Fruit fly (Drosophila melanogaster): ENCODE data around the gene CG14424.
A peak's percentile ranks its signal among the peaks of the same experiment; 100 is the strongest.

The CG14424 gene

dm6 chrX:2963790-2964335 lies 36.8 kb upstream of the CG14424 start:
- TF ChIP-seq Hr39 (GFP tag; optimal IDR thresholded peaks at IDR 0.05) (no peak), CG31627 (GFP tag; optimal IDR thresholded peaks at IDR 0.05) (no peak), CG8119 (GFP tag; IDR thresholded peaks at IDR 0.05) (no peak), CG1621 (tag; optimal IDR thresholded peaks at IDR 0.05) (no peak), vri (GFP tag; optimal IDR thresholded peaks at IDR 0.05) (no peak), CG6163 (GFP tag; IDR thresholded peaks at IDR 0.05) (no peak)

- no peak for TF ChIP-seq vri (GFP tag; optimal IDR thresholded peaks at IDR 0.05)
- TF ChIP-seq CG10669 (GFP tag; optimal IDR thresholded peaks at IDR 0.05): no peak
- TF ChIP-seq ss (GFP tag; optimal IDR thresholded peaks at IDR 0.05): no peak
- no peak for TF ChIP-seq CG1621 (tag; optimal IDR thresholded peaks at IDR 0.05)
- no peak for TF ChIP-seq cyc (GFP tag; optimal IDR thresholded peaks at IDR 0.05)
- no peak for TF ChIP-seq Ets21C (GFP tag; optimal IDR thresholded peaks at IDR 0.05)
- TF ChIP-seq CG6854 (GFP tag; optimal IDR thresholded peaks at IDR 0.05): no peak
- no peak for TF ChIP-seq fd85E (GFP tag; optimal IDR thresholded peaks at IDR 0.05)
These were observed 36.1 kb upstream of the CG14424 start for dm6 chrX:2963171-2963570.

- no peak for TF ChIP-seq Sox14 (GFP tag; optimal IDR thresholded peaks at IDR 0.05)
- peak; percentile 8 for TF ChIP-seq Eip75B (GFP tag; optimal IDR thresholded peaks at IDR 0.05)
- no peak for TF ChIP-seq Hr39 (GFP tag; optimal IDR thresholded peaks at IDR 0.05)
- no peak for TF ChIP-seq CG6163 (GFP tag; IDR thresholded peaks at IDR 0.05)
- peak; percentile 3 for TF ChIP-seq esn (GFP tag; optimal IDR thresholded peaks at IDR 0.05)
- peak; percentile 11 for TF ChIP-seq CG3919 (GFP tag; optimal IDR thresholded peaks at IDR 0.05)
- peak; percentile 17 for TF ChIP-seq Met (GFP tag; optimal IDR thresholded peaks at IDR 0.05)
- peak; percentile 54 for TF ChIP-seq Eip78C (GFP tag)
- peak; percentile 38 for TF ChIP-seq svp (GFP tag)
These were observed 29.6 kb upstream of the CG14424 start for dm6 chrX:2956641-2957040.

dm6 chrX:2951637-2952036 lies 24.6 kb upstream of the CG14424 start:
- peak; percentile 71 for TF ChIP-seq svp (GFP tag)
- peak in 1 of 2 experiments; percentile 9 for TF ChIP-seq ss (GFP tag; optimal IDR thresholded peaks at IDR 0.05)
- TF ChIP-seq topi (GFP tag; optimal IDR thresholded peaks at IDR 0.05): peak; percentile 22
- peak; percentile 6 for TF ChIP-seq Met (GFP tag; optimal IDR thresholded peaks at IDR 0.05)
- TF ChIP-seq esn (GFP tag; optimal IDR thresholded peaks at IDR 0.05): peak; percentile 40
- TF ChIP-seq CG10631 (GFP tag; optimal IDR thresholded peaks at IDR 0.05): peak; percentile 0
- TF ChIP-seq CG32006 (GFP tag; optimal IDR thresholded peaks at IDR 0.05): peak; percentile 42
- TF ChIP-seq achi (GFP tag; optimal IDR thresholded peaks at IDR 0.05): peak; percentile 12
- peak; percentile 9 for TF ChIP-seq cyc (GFP tag; optimal IDR thresholded peaks at IDR 0.05)
- peak; percentile 9 for TF ChIP-seq CG10669 (GFP tag; optimal IDR thresholded peaks at IDR 0.05)
- TF ChIP-seq fd59A (GFP tag; optimal IDR thresholded peaks at IDR 0.05): no peak
- TF ChIP-seq Smox (GFP tag; optimal IDR thresholded peaks at IDR 0.05): peak; percentile 14
- TF ChIP-seq lz (GFP tag; optimal IDR thresholded peaks at IDR 0.05): peak; percentile 2
- TF ChIP-seq CG8319 (GFP tag; optimal IDR thresholded peaks at IDR 0.05): no peak
- TF ChIP-seq CG15336 (GFP tag; IDR thresholded peaks at IDR 0.05): 0 out of 2 replicates have a peak, but pooled peaks have one; percentile 24
- no peak for TF ChIP-seq Sox14 (GFP tag; optimal IDR thresholded peaks at IDR 0.05)
- TF ChIP-seq fkh (GFP tag; optimal IDR thresholded peaks at IDR 0.05): no peak
- TF ChIP-seq acj6 (GFP tag; optimal IDR thresholded peaks at IDR 0.05): peak; percentile 9
- TF ChIP-seq Eip78C (GFP tag): peak; percentile 82
- no peak for TF ChIP-seq Lpt (GFP tag; optimal IDR thresholded peaks at IDR 0.05)
- TF ChIP-seq CG8632 (GFP tag; optimal IDR thresholded peaks at IDR 0.05): peak; percentile 3
- TF ChIP-seq OdsH (GFP tag; optimal IDR thresholded peaks at IDR 0.05): peak; percentile 40
- no peak for TF ChIP-seq Blimp-1 (GFP tag; optimal IDR thresholded peaks at IDR 0.05)
- TF ChIP-seq CG3032 (tag; optimal IDR thresholded peaks at IDR 0.05): no peak
- peak; percentile 47; the same call in 1 of the 3 replicates for TF ChIP-seq CG8119 (GFP tag; IDR thresholded peaks at IDR 0.05)
- no peak for TF ChIP-seq CG7368 (GFP tag; optimal IDR thresholded peaks at IDR 0.05)
- TF ChIP-seq Eip75B (GFP tag; optimal IDR thresholded peaks at IDR 0.05): no peak
- TF ChIP-seq Ets96B (tag; optimal IDR thresholded peaks at IDR 0.05): no peak
- TF ChIP-seq Hr4 (GFP tag; optimal IDR thresholded peaks at IDR 0.05): peak; percentile 18
- no peak for TF ChIP-seq dsx (GFP tag; optimal IDR thresholded peaks at IDR 0.05; ENCODE audit: poor library complexity, severe bottlenecking)
- peak; percentile 0 for TF ChIP-seq Ets21C (GFP tag; optimal IDR thresholded peaks at IDR 0.05)
- TF ChIP-seq CG31627 (GFP tag; optimal IDR thresholded peaks at IDR 0.05): peak; percentile 21
- no peak for TF ChIP-seq dac (GFP tag; optimal IDR thresholded peaks at IDR 0.05)

Data from whole organism, prepupa.